Worm (Caenorhabditis elegans) whole organism, mixed stage, embryonic: Measurements from ENCODE around the gene vav-1.

Experiments used
- M03D4.4 ChIP-seq: sonication (generic microtip); optimal IDR thresholded peaks from 2 replicates; lab custom pipeline; 2017; ENCODE audit warnings: mild to moderate bottlenecking, missing genetic modification characterization, missing compliant biosample characterization
- bed-3 ChIP-seq: fragments of 200-800 bp; sonication (Bioruptor generic); optimal IDR thresholded peaks from 3 replicates; lab custom pipeline; 2018; ENCODE audit warnings: mild to moderate bottlenecking, missing genetic modification characterization, moderate library complexity, missing compliant biosample characterization
- blmp-1 ChIP-seq: fragments of 150-350 bp; optimal IDR thresholded peaks from 2 replicates; lab custom pipeline; 2014; ENCODE audit warnings: missing biosample characterization, missing genetic modification characterization
- ceh-39 ChIP-seq: fragments of 150-350 bp; optimal IDR thresholded peaks from 2 replicates; lab custom pipeline; 2014; ENCODE audit warnings: missing biosample characterization, missing genetic modification characterization
- ceh-43 ChIP-seq: fragments of 200-800 bp; sonication (Bioruptor generic); optimal IDR thresholded peaks from 2 replicates; lab custom pipeline; 2018; ENCODE audit warnings: mild to moderate bottlenecking, missing genetic modification characterization, moderate library complexity, missing compliant biosample characterization
- ces-1 ChIP-seq: fragments of 150-350 bp; optimal IDR thresholded peaks from 2 replicates; lab custom pipeline; 2014; ENCODE audit warnings: missing biosample characterization, missing genetic modification reagents, missing genetic modification characterization
- cnd-1 ChIP-seq: fragments of 200-800 bp; sonication (Bioruptor generic); optimal IDR thresholded peaks from 2 replicates; lab custom pipeline; 2018; ENCODE audit warnings: mild to moderate bottlenecking, missing genetic modification characterization, missing compliant biosample characterization
- drap-1 ChIP-seq: fragments of 200-800 bp; sonication (Bioruptor generic); optimal IDR thresholded peaks from 3 replicates; lab custom pipeline; 2018; ENCODE audit warnings: mild to moderate bottlenecking, missing genetic modification characterization, missing compliant biosample characterization
- elt-3 ChIP-seq: fragments of 150-350 bp; optimal IDR thresholded peaks from 2 replicates; lab custom pipeline; 2014; ENCODE audit warnings: missing biosample characterization, missing genetic modification characterization
- flh-1 ChIP-seq: fragments of 200-800 bp; sonication (Bioruptor generic); optimal IDR thresholded peaks from 2 replicates; lab custom pipeline; 2018; ENCODE audit warnings: mild to moderate bottlenecking, missing genetic modification characterization, moderate library complexity, missing compliant biosample characterization
- ham-2 ChIP-seq: fragments of 200-800 bp; sonication (Bioruptor generic); optimal IDR thresholded peaks from 2 replicates; lab custom pipeline; 2018; ENCODE audit warnings: mild to moderate bottlenecking, missing genetic modification characterization, missing compliant biosample characterization
- hlh-1 ChIP-seq: fragments of 150-350 bp; optimal IDR thresholded peaks from 2 replicates; lab custom pipeline; 2014; ENCODE audit warnings: missing biosample characterization, missing genetic modification reagents, missing genetic modification characterization
- lin-13 ChIP-seq: fragments of 150-350 bp; optimal IDR thresholded peaks from 2 replicates; lab custom pipeline; 2014; ENCODE audit warnings: missing biosample characterization, missing genetic modification characterization
- lin-32 ChIP-seq: fragments of 200-800 bp; sonication (Bioruptor generic); optimal IDR thresholded peaks from 2 replicates; lab custom pipeline; 2018; ENCODE audit warnings: mild to moderate bottlenecking, missing genetic modification characterization, missing compliant biosample characterization
- lsy-2 ChIP-seq: fragments of 150-350 bp; optimal IDR thresholded peaks from 2 replicates; lab custom pipeline; 2014; ENCODE audit warnings: missing biosample characterization, missing genetic modification characterization
- mab-5 ChIP-seq: fragments of 150-350 bp; optimal IDR thresholded peaks from 2 replicates; lab custom pipeline; 2014; ENCODE audit warnings: missing biosample characterization, missing genetic modification characterization
- mep-1 ChIP-seq: fragments of 150-350 bp; optimal IDR thresholded peaks from 2 replicates; lab custom pipeline; 2017; ENCODE audit warnings: missing biosample characterization, missing genetic modification reagents, missing genetic modification characterization, inconsistent platforms
- mls-2 ChIP-seq: sonication (generic microtip); optimal IDR thresholded peaks from 2 replicates; lab custom pipeline; 2016; ENCODE audit warnings: mild to moderate bottlenecking, missing genetic modification characterization, moderate library complexity, missing compliant biosample characterization
- nhr-12 ChIP-seq: fragments of 150-350 bp; optimal IDR thresholded peaks from 2 replicates; lab custom pipeline; 2014; ENCODE audit warnings: missing biosample characterization, missing genetic modification characterization
- nhr-2 ChIP-seq: fragments of 150-350 bp; optimal IDR thresholded peaks from 2 replicates; lab custom pipeline; 2014; ENCODE audit warnings: missing biosample characterization, missing genetic modification characterization
- nhr-237 ChIP-seq: fragments of 150-350 bp; optimal IDR thresholded peaks from 2 replicates; lab custom pipeline; 2014; ENCODE audit warnings: missing biosample characterization, missing genetic modification characterization
- nhr-28 ChIP-seq: fragments of 150-350 bp; optimal IDR thresholded peaks from 2 replicates; lab custom pipeline; 2014; ENCODE audit warnings: missing biosample characterization, missing genetic modification characterization
- nhr-76 ChIP-seq: sonication (generic microtip); optimal IDR thresholded peaks from 2 replicates; lab custom pipeline; 2017; ENCODE audit warnings: missing biosample characterization, missing genetic modification characterization
- pha-4 ChIP-seq: fragments of 150-350 bp; optimal IDR thresholded peaks from 2 replicates; lab custom pipeline; 2018; ENCODE audit warnings: missing biosample characterization, missing genetic modification reagents, missing genetic modification characterization
- sem-2 ChIP-seq: fragments of 200-800 bp; sonication (Bioruptor generic); optimal IDR thresholded peaks from 2 replicates; lab custom pipeline; 2018; ENCODE audit warnings: mild to moderate bottlenecking, missing genetic modification characterization, missing compliant biosample characterization
- snpc-4 ChIP-seq: fragments of 150-350 bp; optimal IDR thresholded peaks from 2 replicates; lab custom pipeline; 2014; ENCODE audit warnings: missing biosample characterization, missing genetic modification characterization
- unc-120 ChIP-seq: sonication (generic microtip); optimal IDR thresholded peaks from 2 replicates; lab custom pipeline; 2017; ENCODE audit warnings: missing genetic modification characterization, missing compliant biosample characterization; ENCODE audit not compliant: poor library complexity, severe bottlenecking
- unc-62 ChIP-seq: fragments of 150-350 bp; optimal IDR thresholded peaks from 2 replicates; lab custom pipeline; 2014; ENCODE audit warnings: missing biosample characterization, missing genetic modification reagents, missing genetic modification characterization
- zip-8 ChIP-seq: fragments of 150-350 bp; optimal IDR thresholded peaks from 2 replicates; lab custom pipeline; 2014; ENCODE audit warnings: missing biosample characterization, missing genetic modification characterization
- ztf-11 ChIP-seq: fragments of 150-350 bp; optimal IDR thresholded peaks from 2 replicates; lab custom pipeline; 2014; ENCODE audit warnings: missing biosample characterization, missing genetic modification characterization

Gene vav-1

ce11 chrX:9242123-9242522 lies 10.2 kb upstream of the vav-1 start, which contains the start of gene lgc-4:
TSS of gene lgc-4 (minus strand) at chrX:9242223.
- TF ChIP-seq nhr-28 (tag; lab: Kevin White, UChicago) (no peak), drap-1 (GFP tag; lab: Kevin White, UChicago) (no peak), ceh-43 (GFP tag; lab: Kevin White, UChicago) (no peak), cnd-1 (tag; lab: Kevin White, UChicago) (no peak)

ce11 chrX:9238692-9239091 lies 6.8 kb upstream of the vav-1 start:
- TF ChIP-seq nhr-12 (tag; lab: Kevin White, UChicago): no peak
- no peak for TF ChIP-seq ztf-11 (tag; lab: Kevin White, UChicago)
- no peak for TF ChIP-seq elt-3 (tag; lab: Kevin White, UChicago)
- no peak for TF ChIP-seq nhr-76 (tag; lab: Kevin White, UChicago)
- no peak for TF ChIP-seq pha-4 (tag; lab: Kevin White, UChicago)
- TF ChIP-seq ceh-39 (tag; lab: Kevin White, UChicago): no peak
- TF ChIP-seq bed-3: no peak
- no peak for TF ChIP-seq M03D4.4 (tag; lab: Kevin White, UChicago)
- TF ChIP-seq mep-1: no peak
- TF ChIP-seq ceh-43 (GFP tag; lab: Kevin White, UChicago): no peak
- no peak for TF ChIP-seq cnd-1 (tag; lab: Kevin White, UChicago)
- TF ChIP-seq ham-2 (GFP tag; lab: Kevin White, UChicago): no peak
- no peak for TF ChIP-seq sem-2 (GFP tag; lab: Kevin White, UChicago)
- no peak for TF ChIP-seq lin-32 (GFP tag; lab: Kevin White, UChicago)
- no peak for TF ChIP-seq lin-13 (tag; lab: Kevin White, UChicago)
- no peak for TF ChIP-seq drap-1 (GFP tag; lab: Kevin White, UChicago)

ce11 chrX:9237708-9238107 lies 5.8 kb upstream of the vav-1 start:
- TF ChIP-seq unc-62 (GFP tag; lab: Kevin White, UChicago) (no peak), ham-2 (GFP tag; lab: Kevin White, UChicago) (no peak), snpc-4 (tag; lab: Kevin White, UChicago) (no peak), unc-120 (tag; lab: Kevin White, UChicago) (no peak), nhr-28 (tag; lab: Kevin White, UChicago) (no peak), nhr-237 (tag; lab: Kevin White, UChicago) (no peak), sem-2 (GFP tag; lab: Kevin White, UChicago) (no peak), lsy-2 (tag; lab: Kevin White, UChicago) (no peak), mls-2 (tag; lab: Kevin White, UChicago) (no peak), zip-8 (tag; lab: Kevin White, UChicago) (no peak), hlh-1 (tag; lab: Kevin White, UChicago) (no peak), ces-1 (GFP tag; lab: Kevin White, UChicago) (no peak), nhr-12 (tag; lab: Kevin White, UChicago) (no peak), nhr-2 (tag; lab: Kevin White, UChicago) (no peak)

ce11 chrX:9234518-9234917 lies 2.6 kb upstream of the vav-1 start, which contains the start of gene col-175:
TSS of gene col-175 (minus strand) at chrX:9234618.
- TF ChIP-seq ceh-43 (GFP tag; lab: Kevin White, UChicago): no peak
- no peak for TF ChIP-seq snpc-4 (tag; lab: Kevin White, UChicago)
- TF ChIP-seq flh-1: no peak
- no peak for TF ChIP-seq nhr-2 (tag; lab: Kevin White, UChicago)
- TF ChIP-seq, all 35 proteins: peak for 0

- TF ChIP-seq lin-13 (tag; lab: Kevin White, UChicago): no peak
- TF ChIP-seq nhr-76 (tag; lab: Kevin White, UChicago): no peak
- TF ChIP-seq nhr-12 (tag; lab: Kevin White, UChicago): no peak
- no peak for TF ChIP-seq nhr-28 (tag; lab: Kevin White, UChicago)
- TF ChIP-seq ceh-39 (tag; lab: Kevin White, UChicago): no peak
- no peak for TF ChIP-seq sem-2 (GFP tag; lab: Kevin White, UChicago)
- TF ChIP-seq mab-5 (tag; lab: Kevin White, UChicago): no peak
- TF ChIP-seq ces-1 (GFP tag; lab: Kevin White, UChicago): no peak
Measured at ce11 chrX:9233805-9234204, 1.9 kb upstream of the vav-1 start.

- TF ChIP-seq ces-1 (GFP tag; lab: Kevin White, UChicago) (no peak), zip-8 (tag; lab: Kevin White, UChicago) (no peak), nhr-76 (tag; lab: Kevin White, UChicago) (no peak), drap-1 (GFP tag; lab: Kevin White, UChicago) (no peak), pha-4 (tag; lab: Kevin White, UChicago) (no peak), blmp-1 (tag; lab: Kevin White, UChicago) (no peak)
Measured at ce11 chrX:9231556-9231955, 381 bp downstream of the vav-1 start.
